Worm (Caenorhabditis elegans): ENCODE results near the gene nhr-274.

DNA sequence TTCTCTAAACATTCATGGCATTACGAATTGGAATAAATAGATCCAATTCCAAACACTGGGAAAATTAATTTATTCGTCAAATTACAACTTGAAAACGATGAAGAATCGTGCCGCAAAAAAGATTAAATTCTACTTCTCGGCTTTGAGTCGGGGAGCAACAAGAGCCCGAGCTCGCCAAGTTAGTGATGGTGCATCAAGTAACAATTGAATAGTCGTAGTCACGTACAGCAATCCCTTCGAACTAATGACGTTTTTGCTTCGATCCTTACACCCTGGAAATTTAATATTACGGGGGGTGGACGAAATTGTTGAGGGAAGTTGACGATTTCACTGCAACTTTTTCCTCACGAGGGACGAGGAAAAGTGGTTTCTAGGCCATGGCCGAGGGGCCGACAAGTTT, 46.6 kb upstream of the nhr-274 start:
- TF ChIP-seq lsy-2 (tag; optimal IDR thresholded peaks at IDR 0.05) (no peak), zag-1 (tag; optimal IDR thresholded peaks at IDR 0.05) (no peak), elt-2 (tag; optimal IDR thresholded peaks at IDR 0.05) (no peak)
